Worm (Caenorhabditis elegans): ENCODE results near the gene hlh-30.

DNA sequence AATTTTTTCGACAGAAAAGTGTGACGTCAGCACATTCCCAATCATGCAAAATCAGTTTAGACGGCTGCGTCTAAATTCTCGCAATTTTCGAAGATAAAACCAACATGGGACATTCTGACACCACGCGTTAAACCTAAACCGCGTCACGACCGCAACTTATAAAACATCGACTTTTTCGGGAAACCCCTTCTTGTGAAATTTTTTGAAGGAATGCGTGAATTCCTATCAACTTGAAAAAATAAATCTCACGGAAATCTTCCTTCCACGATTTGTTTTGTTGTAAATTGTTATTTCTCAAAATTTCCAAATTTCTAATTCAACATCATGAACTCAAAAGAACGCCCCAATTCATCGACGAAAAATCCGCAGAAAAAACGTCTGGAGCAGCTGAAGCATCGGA is 5.2 kb upstream of the hlh-30 start, which contains the start of gene F35F11.2:
- no peak for TF ChIP-seq aly-2 (tag; optimal IDR thresholded peaks at IDR 0.05)
- TF ChIP-seq unc-86 (tag; optimal IDR thresholded peaks at IDR 0.05), result no peak
- no peak for TF ChIP-seq jun-1 (tag; optimal IDR thresholded peaks at IDR 0.05)
- no peak for TF ChIP-seq ama-1 (optimal IDR thresholded peaks at IDR 0.05)
- no peak for TF ChIP-seq egl-27 (tag; optimal IDR thresholded peaks at IDR 0.05)
- no peak for TF ChIP-seq unc-130 (tag; optimal IDR thresholded peaks at IDR 0.05)
- TF ChIP-seq zag-1 (tag; optimal IDR thresholded peaks at IDR 0.05), result no peak
- TF ChIP-seq nhr-77 (tag; optimal IDR thresholded peaks at IDR 0.05), result no peak
- no peak for TF ChIP-seq tbx-2 (tag; optimal IDR thresholded peaks at IDR 0.05)

All from whole organism, L1 larva.